Worm (Caenorhabditis elegans) whole organism, mixed stage, embryonic: ENCODE results near the gene nlp-56.

Experiments used
- nhr-12 ChIP-seq: fragments of 150-350 bp; optimal IDR thresholded peaks from 2 replicates; lab custom pipeline; 2014; ENCODE audit warnings: missing biosample characterization, missing genetic modification characterization
- pha-4 ChIP-seq: fragments of 150-350 bp; optimal IDR thresholded peaks from 2 replicates; lab custom pipeline; 2018; ENCODE audit warnings: missing biosample characterization, missing genetic modification reagents, missing genetic modification characterization
- sptf-1 ChIP-seq: sonication (generic microtip); optimal IDR thresholded peaks from 2 replicates; lab custom pipeline; 2017; ENCODE audit warnings: mild to moderate bottlenecking, missing genetic modification characterization, moderate library complexity, missing compliant biosample characterization

ce11 chrIV:14760845-14761244 lies 23.7 kb downstream of the nlp-56 start, which contains the start of gene ptp-5.2:
- TF ChIP-seq nhr-12 (tag; lab: Kevin White, UChicago): no peak
- no peak for TF ChIP-seq pha-4 (tag; lab: Kevin White, UChicago)
- no peak for TF ChIP-seq sptf-1 (tag; lab: Kevin White, UChicago)
